Worm (Caenorhabditis elegans) whole organism, L1 larva: ENCODE results near the gene F54B8.4.
"Not testable (repeated sequence)": the region's sequence is repeated elsewhere in the genome, so short reads cannot be mapped to it uniquely, and the experiment has no call there.

ENCODE experiments used
- C34B4.2 ChIP-seq: sonication (generic microtip); optimal IDR thresholded peaks from 2 replicates; lab custom pipeline; 2017; ENCODE audit warnings: mild to moderate bottlenecking, missing genetic modification characterization, missing compliant biosample characterization
- F16B12.6 ChIP-seq: fragments of 150-350 bp; optimal IDR thresholded peaks from 2 replicates; lab custom pipeline; 2014; ENCODE audit warnings: missing biosample characterization, missing genetic modification characterization
- Y116A8C.19 ChIP-seq: sonication (generic microtip); optimal IDR thresholded peaks from 2 replicates; lab custom pipeline; 2016; ENCODE audit warnings: missing compliant biosample characterization, missing genetic modification characterization, borderline replicate concordance
- blmp-1 ChIP-seq: fragments of 150-350 bp; optimal IDR thresholded peaks from 2 replicates; lab custom pipeline; 2014; ENCODE audit warnings: missing biosample characterization, missing genetic modification characterization
- ceh-8 ChIP-seq: fragments of 200-800 bp; sonication (Bioruptor generic); optimal IDR thresholded peaks from 2 replicates; lab custom pipeline; 2018; ENCODE audit warnings: mild to moderate bottlenecking, missing genetic modification characterization, moderate library complexity, missing compliant biosample characterization
- ceh-88 ChIP-seq: fragments of 200-800 bp; sonication (Bioruptor generic); IDR thresholded peaks from 2 replicates; pipeline ENCODE4 v1.3.6; 2022; ENCODE audit warnings: missing genetic modification characterization, missing compliant biosample characterization
- ces-1 ChIP-seq: fragments of 150-350 bp; optimal IDR thresholded peaks from 2 replicates; lab custom pipeline; 2014; ENCODE audit warnings: missing biosample characterization, missing genetic modification reagents, missing genetic modification characterization
- dsc-1 ChIP-seq: sonication (generic microtip); optimal IDR thresholded peaks from 2 replicates; lab custom pipeline; 2016; ENCODE audit warnings: mild to moderate bottlenecking, missing genetic modification characterization, missing compliant biosample characterization
- efl-1 ChIP-seq, 4 experiments: fragments of 150-350 bp; optimal IDR thresholded peaks in 3 of 4; peaks in 1 of 4; 1 replicate in 1 of 4; 2 replicates in 3 of 4; lab custom pipeline; 2014; ENCODE audit warnings: missing biosample characterization in 2 of 4, missing genetic modification characterization in 2 of 4, missing genetic modification reagents in 2 of 4
- efl-3 ChIP-seq: fragments of 200-800 bp; sonication (Bioruptor generic); optimal IDR thresholded peaks from 2 replicates; lab custom pipeline; 2018; ENCODE audit warnings: mild to moderate bottlenecking, missing genetic modification characterization, missing compliant biosample characterization
- ets-5 ChIP-seq: fragments of 200-800 bp; sonication (Bioruptor generic); IDR thresholded peaks from 2 replicates; pipeline ENCODE4 v1.3.6; 2022; ENCODE audit warnings: missing genetic modification characterization, missing compliant biosample characterization
- jun-1 ChIP-seq: fragments of 150-350 bp; optimal IDR thresholded peaks from 2 replicates; lab custom pipeline; 2014; ENCODE audit warnings: missing biosample characterization, missing genetic modification reagents, missing genetic modification characterization
- lin-13 ChIP-seq: fragments of 150-350 bp; optimal IDR thresholded peaks from 2 replicates; lab custom pipeline; 2014; ENCODE audit warnings: missing biosample characterization, missing genetic modification reagents, missing genetic modification characterization
- lin-14 ChIP-seq: fragments of 200-800 bp; sonication (Bioruptor generic); optimal IDR thresholded peaks from 2 replicates; lab custom pipeline; 2018; ENCODE audit warnings: mild to moderate bottlenecking, missing genetic modification characterization, moderate library complexity, missing compliant biosample characterization
- nhr-12 ChIP-seq: sonication (generic microtip); optimal IDR thresholded peaks from 2 replicates; lab custom pipeline; 2017; ENCODE audit warnings: missing biosample characterization, missing genetic modification characterization
- nhr-71 ChIP-seq: sonication (generic microtip); optimal IDR thresholded peaks from 2 replicates; lab custom pipeline; 2016; ENCODE audit warnings: mild to moderate bottlenecking, missing genetic modification characterization, moderate library complexity, missing compliant biosample characterization
- nhr-84 ChIP-seq: sonication (generic microtip); optimal IDR thresholded peaks from 2 replicates; lab custom pipeline; 2017; ENCODE audit warnings: missing biosample characterization, missing genetic modification characterization
- pag-3 ChIP-seq: sonication (generic microtip); optimal IDR thresholded peaks from 2 replicates; lab custom pipeline; 2017; ENCODE audit warnings: missing genetic modification characterization, mild to moderate bottlenecking, missing compliant biosample characterization, antibody characterized with exemption, borderline replicate concordance; ENCODE audit not compliant: insufficient read depth
- pax-3 ChIP-seq: fragments of 200-800 bp; sonication (Bioruptor generic); optimal IDR thresholded peaks from 2 replicates; lab custom pipeline; 2018; ENCODE audit warnings: mild to moderate bottlenecking, missing genetic modification characterization, moderate library complexity, missing compliant biosample characterization
- snu-23 ChIP-seq: sonication (generic microtip); optimal IDR thresholded peaks from 2 replicates; lab custom pipeline; 2016; ENCODE audit warnings: missing genetic modification characterization, missing compliant biosample characterization
- sox-4 ChIP-seq: sonication (generic microtip); optimal IDR thresholded peaks from 2 replicates; lab custom pipeline; 2016; ENCODE audit warnings: missing genetic modification characterization, missing compliant biosample characterization
- sptf-1 ChIP-seq: fragments of 150-350 bp; optimal IDR thresholded peaks from 2 replicates; lab custom pipeline; 2014; ENCODE audit warnings: missing biosample characterization, missing genetic modification characterization
- sup-37 ChIP-seq: fragments of 200-800 bp; sonication (Bioruptor generic); optimal IDR thresholded peaks from 2 replicates; lab custom pipeline; 2018; ENCODE audit warnings: mild to moderate bottlenecking, missing genetic modification characterization, missing compliant biosample characterization
- tbx-2 ChIP-seq: sonication (generic microtip); optimal IDR thresholded peaks from 2 replicates; lab custom pipeline; 2016; ENCODE audit warnings: missing genetic modification characterization, missing compliant biosample characterization
- unc-130 ChIP-seq: fragments of 150-350 bp; optimal IDR thresholded peaks from 2 replicates; lab custom pipeline; 2017; ENCODE audit warnings: missing biosample characterization, missing genetic modification characterization, inconsistent platforms
- unc-30 ChIP-seq: sonication (generic microtip); optimal IDR thresholded peaks from 2 replicates; lab custom pipeline; 2017; ENCODE audit warnings: missing biosample characterization, missing genetic modification characterization
- unc-86 ChIP-seq: sonication (generic microtip); optimal IDR thresholded peaks from 2 replicates; lab custom pipeline; 2016; ENCODE audit warnings: missing genetic modification characterization, missing compliant biosample characterization
- unc-98 ChIP-seq: fragments of 200-800 bp; sonication (Bioruptor generic); IDR thresholded peaks from 2 replicates; pipeline ENCODE4 v1.3.6; 2022; ENCODE audit warnings: missing genetic modification characterization, missing compliant biosample characterization
- vab-15 ChIP-seq: sonication (generic microtip); optimal IDR thresholded peaks from 2 replicates; lab custom pipeline; 2017; ENCODE audit warnings: missing genotype, mild to moderate bottlenecking, missing genetic modification characterization, missing compliant biosample characterization
- zag-1 ChIP-seq: fragments of 150-350 bp; optimal IDR thresholded peaks from 2 replicates; lab custom pipeline; 2014; ENCODE audit warnings: missing biosample characterization, missing genetic modification characterization
- ztf-11 ChIP-seq, 2 experiments: sonication (generic microtip); optimal IDR thresholded peaks; 2 replicates each; lab custom pipeline; 2016 to 2017; ENCODE audit warnings: missing genetic modification characterization in 2 of 2, missing biosample characterization in 1 of 2, missing compliant biosample characterization in 1 of 2
- ztf-4 ChIP-seq: fragments of 150-350 bp; optimal IDR thresholded peaks from 2 replicates; lab custom pipeline; 2014; ENCODE audit warnings: missing biosample characterization, missing genetic modification characterization

F54B8.4 gene

DNA sequence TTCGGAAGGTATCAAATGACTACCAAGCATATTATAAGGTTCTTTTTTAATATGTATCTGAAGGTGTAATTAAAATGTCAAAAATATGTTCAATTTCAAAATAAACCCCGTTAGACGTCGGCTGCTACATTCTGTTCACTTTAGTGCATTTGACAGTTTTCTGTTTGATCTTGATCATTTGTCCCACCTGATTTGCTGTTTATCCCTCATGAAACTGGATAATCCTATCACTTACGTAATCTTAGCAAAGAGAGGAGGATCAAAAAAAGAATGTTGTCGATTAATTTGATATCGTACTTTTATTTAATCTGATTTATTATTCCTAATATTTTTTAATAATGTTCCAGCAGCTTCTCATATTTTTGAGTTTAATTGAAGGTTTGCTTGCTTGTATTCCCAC is 5.7 kb upstream of the F54B8.4 start, which contains the start of gene F54B8.1:
Gene F54B8.1 (plus strand): TSS at position 301 of the 400 bp plus-strand sequence.
- TF ChIP-seq F16B12.6 (tag; lab: Kevin White, UChicago) (no peak), pax-3 (no peak), sup-37 (GFP tag; lab: Kevin White, UChicago) (no peak), efl-3 (GFP tag; lab: Kevin White, UChicago) (no peak), ztf-4 (no peak), Y116A8C.19 (no peak), vab-15 (tag; lab: Kevin White, UChicago) (no peak), tbx-2 (tag; lab: Kevin White, UChicago) (no peak), ets-5 (GFP tag; lab: Robert Waterston, UW) (no peak)

DNA sequence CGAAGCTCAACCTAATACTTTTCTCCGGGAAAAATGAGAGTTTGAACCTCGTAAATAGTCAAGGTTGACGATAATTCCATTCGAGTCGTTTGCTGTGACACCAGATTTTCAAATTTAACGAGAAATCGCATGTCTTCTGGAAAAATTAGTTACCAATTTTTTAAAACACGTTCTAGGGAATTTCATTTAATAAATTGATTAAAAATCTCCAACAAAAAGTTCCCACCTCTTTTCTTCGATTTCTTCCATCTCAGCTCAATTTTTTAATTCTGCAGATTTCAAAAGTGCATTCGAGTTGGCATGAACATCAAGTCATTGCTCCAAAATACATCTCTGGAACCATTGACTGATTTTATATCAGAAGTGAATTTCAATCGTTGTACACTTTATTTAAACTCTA is 4.2 kb upstream of the F54B8.4 start, which contains the start of gene nhr-282:
Gene nhr-282 (plus strand): TSS at position 301 of the 400 bp plus-strand sequence.
- TF ChIP-seq unc-30, dsc-1, nhr-71 (tag; lab: Kevin White, UChicago): not testable (repeated sequence)

DNA sequence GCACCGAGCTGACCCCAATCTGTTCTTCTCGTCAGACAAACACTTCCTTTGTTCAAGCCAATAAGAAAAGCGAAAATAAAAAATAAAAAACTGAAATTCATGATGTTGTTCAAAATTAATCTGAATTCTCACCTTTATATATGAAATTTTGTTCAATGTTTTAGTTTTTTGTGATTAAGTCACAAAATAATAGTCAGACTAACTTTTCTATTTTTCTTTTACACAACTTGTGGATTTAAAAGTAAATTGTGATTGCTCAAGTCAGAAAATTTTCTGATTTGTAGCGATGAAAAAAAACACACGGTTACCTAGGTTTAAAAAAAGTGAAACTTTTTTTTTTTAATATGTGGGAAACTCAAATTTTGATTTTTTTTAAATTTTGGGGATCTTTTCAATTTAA is 1.6 kb downstream of the F54B8.4 start, which contains the start of gene abf-3:
Gene abf-3 (minus strand): TSS at position 101 of the 400 bp plus-strand sequence.
- TF ChIP-seq vab-15 (tag; lab: Kevin White, UChicago) (no peak), jun-1 (tag; lab: Kevin White, UChicago) (no peak), zag-1 (tag; lab: Kevin White, UChicago) (no peak), C34B4.2 (tag; lab: Kevin White, UChicago) (no peak), lin-13 (GFP tag; lab: Kevin White, UChicago) (no peak), unc-130 (tag; lab: Kevin White, UChicago) (no peak), lin-14 (GFP tag; lab: Kevin White, UChicago) (no peak), unc-86 (no peak), sptf-1 (tag; lab: Kevin White, UChicago) (no peak), nhr-84 (tag; lab: Kevin White, UChicago) (no peak), snu-23 (no peak), ceh-88 (no peak), ces-1 (GFP tag; lab: Kevin White, UChicago) (no peak), ztf-11 (tag; optimal IDR thresholded peaks at IDR 0.05; lab: Kevin White, UChicago) (no peak), sox-4 (tag; lab: Kevin White, UChicago) (no peak), pag-3 (tag; lab: Kevin White, UChicago) (no peak)

DNA sequence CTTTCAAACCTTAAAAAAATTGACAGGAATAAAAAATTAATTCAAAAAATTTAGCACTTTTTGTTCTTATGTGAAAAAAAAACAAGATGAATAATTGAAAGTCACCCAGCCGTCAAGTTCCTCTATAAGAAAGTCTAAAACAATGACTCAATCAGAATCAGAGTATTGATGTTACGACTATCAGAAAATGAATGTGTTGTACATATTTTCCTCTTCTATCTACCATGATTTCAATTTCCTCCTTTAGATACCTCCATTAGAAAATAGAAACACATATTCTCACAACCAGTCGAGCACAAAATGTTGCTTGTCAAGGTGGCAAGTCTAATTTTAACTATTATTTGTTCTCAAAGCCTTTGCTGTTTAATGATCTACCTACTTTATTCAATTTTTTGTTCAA is 3.8 kb downstream of the F54B8.4 start, which contains the start of gene srbc-48:
Gene srbc-48 (plus strand): TSS at position 301 of the 400 bp plus-strand sequence.
- TF ChIP-seq sox-4 (tag; lab: Kevin White, UChicago) (no peak), ceh-8 (no peak)

DNA sequence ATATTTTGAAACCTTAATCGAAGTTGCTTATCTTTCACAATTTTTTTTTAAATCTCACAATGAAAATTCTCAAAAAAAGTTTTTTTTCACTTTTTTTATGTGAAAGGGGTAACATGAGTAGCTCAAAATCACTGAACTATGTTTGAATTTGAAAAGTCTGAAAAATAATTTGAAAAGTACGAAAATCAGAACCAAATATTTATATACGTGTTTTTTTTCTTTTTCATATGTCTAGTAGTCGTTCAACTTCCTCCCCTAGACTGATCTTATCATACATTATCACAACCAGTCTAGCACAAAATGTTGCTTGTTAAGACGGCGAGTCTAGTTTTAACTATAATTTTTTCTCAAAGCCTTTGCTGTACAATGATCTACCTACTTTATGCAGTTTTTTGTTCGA is 5.2 kb downstream of the F54B8.4 start, which contains the start of gene srbc-49:
Gene srbc-49 (plus strand): TSS at position 301 of the 400 bp plus-strand sequence.
- no peak for TF ChIP-seq efl-1 (optimal IDR thresholded peaks at IDR 0.05; lab: Kevin White, UChicago)
- peak in 1 of 2 experiments; percentile 42 for TF ChIP-seq efl-1 (GFP tag; optimal IDR thresholded peaks at IDR 0.05 in 1 of 2; lab: Kevin White, UChicago)
- TF ChIP-seq nhr-12 = no peak
- no peak for TF ChIP-seq tbx-2 (tag; lab: Kevin White, UChicago)

DNA sequence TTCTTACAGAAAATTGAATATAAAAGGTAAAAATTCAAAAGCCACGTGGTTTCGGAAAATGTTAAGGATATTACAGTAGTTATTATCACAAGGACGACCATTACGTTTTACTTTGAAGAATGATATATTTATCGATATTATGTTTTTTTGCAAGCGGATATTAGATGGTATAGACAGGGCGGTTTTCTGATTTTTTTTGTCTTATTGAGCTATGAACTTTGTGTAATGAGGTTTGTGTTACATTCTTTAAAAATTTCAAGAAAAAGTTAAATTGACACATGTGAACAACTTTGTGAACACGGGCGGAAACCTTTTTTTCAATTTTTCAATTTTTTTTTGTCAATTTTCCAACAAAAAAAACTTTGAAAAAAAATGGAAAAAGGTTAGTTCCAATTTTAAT is 8.7 kb downstream of the F54B8.4 start, which contains the start of gene srbc-50:
Gene srbc-50 (minus strand): TSS at position 101 of the 400 bp plus-strand sequence.
- TF ChIP-seq blmp-1 = no peak
- no peak for TF ChIP-seq unc-98 (GFP tag; lab: Robert Waterston, UW)
- TF ChIP-seq, all 84 proteins: peak for 0
